Fruit fly (Drosophila melanogaster) whole organism, prepupa: ENCODE measurements around the gene CG13482.
A peak's percentile ranks its signal among the peaks of the same experiment; 100 is the strongest.

Source experiments
- CG6808 ChIP-seq: fragments of 200-800 bp; sonication (Bioruptor generic); optimal IDR thresholded peaks from 3 replicates; lab custom pipeline; 2017; ENCODE audit warnings: missing biosample characterization, missing genetic modification characterization, mild to moderate bottlenecking, moderate library complexity, missing genetic modification reagents
- CG6854 ChIP-seq: fragments of 200-800 bp; sonication (Bioruptor generic); optimal IDR thresholded peaks from 2 replicates; lab custom pipeline; 2017; ENCODE audit warnings: missing biosample characterization, mild to moderate bottlenecking, missing genetic modification characterization
- Hr4 ChIP-seq: fragments of 200-800 bp; sonication (Bioruptor generic); optimal IDR thresholded peaks from 3 replicates; lab custom pipeline; 2016; ENCODE audit warnings: missing biosample characterization, missing genetic modification characterization
- Met ChIP-seq: fragments of 200-800 bp; sonication (Bioruptor generic); optimal IDR thresholded peaks from 3 replicates; lab custom pipeline; 2016; ENCODE audit warnings: missing biosample characterization, missing genetic modification characterization
- OdsH ChIP-seq: fragments of 200-800 bp; sonication (Bioruptor generic); optimal IDR thresholded peaks from 3 replicates; lab custom pipeline; 2016; ENCODE audit warnings: missing biosample characterization, missing genetic modification characterization
- cyc ChIP-seq: fragments of 200-800 bp; sonication (Bioruptor generic); optimal IDR thresholded peaks from 3 replicates; lab custom pipeline; 2016; ENCODE audit warnings: missing biosample characterization, missing genetic modification characterization
- fd59A ChIP-seq: fragments of 200-800 bp; sonication (Bioruptor generic); optimal IDR thresholded peaks from 2 replicates; lab custom pipeline; 2017; ENCODE audit warnings: missing biosample characterization, mild to moderate bottlenecking, missing genetic modification characterization, missing genetic modification reagents
- fd85E ChIP-seq: fragments of 200-800 bp; sonication (Bioruptor generic); optimal IDR thresholded peaks from 3 replicates; lab custom pipeline; 2016; ENCODE audit warnings: missing biosample characterization, missing genetic modification characterization

- no peak for TF ChIP-seq Hr4
- peak; percentile 38 for TF ChIP-seq CG6808
- TF ChIP-seq fd59A = no peak
- no peak for TF ChIP-seq fd85E (GFP tag; lab: Kevin White, UChicago)
- no peak for TF ChIP-seq OdsH (GFP tag; lab: Kevin White, UChicago)
- no peak for TF ChIP-seq cyc (GFP tag; lab: Kevin White, UChicago)
- TF ChIP-seq CG6854 (GFP tag; lab: Kevin White, UChicago) = no peak
- no peak for TF ChIP-seq Met (GFP tag; lab: Kevin White, UChicago)
These were observed 28.3 kb upstream of the CG13482 start for dm6 chr3L:14300696-14301319.
